Fruit fly (Drosophila melanogaster): ENCODE measurements around the gene Gas41.

Gas41 gene

dm6 chr2L:6950096-6950495, at the start of gene Gas41, which contains the start of gene SA1:
Gas41 (minus strand) TSS chr2L:6950207.
SA1 (plus strand) TSS chr2L:6950421.
- TF ChIP-seq insv (optimal IDR thresholded peaks at IDR 0.05) (no peak), psq (optimal IDR thresholded peaks at IDR 0.05) (no peak)

- TF ChIP-seq psq (optimal IDR thresholded peaks at IDR 0.05): no peak
- no peak for TF ChIP-seq Sin3A (optimal IDR thresholded peaks at IDR 0.05)
- no peak for TF ChIP-seq Myc (optimal IDR thresholded peaks at IDR 0.05)
- no peak for TF ChIP-seq ttk (optimal IDR thresholded peaks at IDR 0.05)
- no peak for TF ChIP-seq h (optimal IDR thresholded peaks at IDR 0.05)
- TF ChIP-seq insv (optimal IDR thresholded peaks at IDR 0.05): no peak
Measured at dm6 chr2L:6998736-6999135, 48.7 kb upstream of the Gas41 start.

dm6 chr2L:6991085-6991484, 41.1 kb upstream of the Gas41 start:
- TF ChIP-seq ttk (optimal IDR thresholded peaks at IDR 0.05): no peak
- no peak for TF ChIP-seq Sin3A (optimal IDR thresholded peaks at IDR 0.05)
- TF ChIP-seq insv (optimal IDR thresholded peaks at IDR 0.05): no peak
- TF ChIP-seq Myc (optimal IDR thresholded peaks at IDR 0.05): no peak

dm6 chr2L:6971597-6972036, 21.6 kb upstream of the Gas41 start, which contains the start of gene snRNP-U1-70K:
snRNP-U1-70K (minus strand) TSS chr2L:6971737.
- no peak for TF ChIP-seq Sin3A (optimal IDR thresholded peaks at IDR 0.05)
- TF ChIP-seq psq (optimal IDR thresholded peaks at IDR 0.05): no peak
- no peak for TF ChIP-seq Myc (optimal IDR thresholded peaks at IDR 0.05)
- no peak for TF ChIP-seq ttk (optimal IDR thresholded peaks at IDR 0.05)
- TF ChIP-seq h (optimal IDR thresholded peaks at IDR 0.05): no peak
- TF ChIP-seq insv (optimal IDR thresholded peaks at IDR 0.05): no peak

- TF ChIP-seq ttk (optimal IDR thresholded peaks at IDR 0.05): peak; percentile 93
- TF ChIP-seq Myc (optimal IDR thresholded peaks at IDR 0.05): no peak
Measured at dm6 chr2L:6970813-6971212, 20.8 kb upstream of the Gas41 start.

dm6 chr2L:6968013-6968517, 18.1 kb upstream of the Gas41 start:
- TF ChIP-seq Myc (optimal IDR thresholded peaks at IDR 0.05): no peak
- TF ChIP-seq h (optimal IDR thresholded peaks at IDR 0.05): no peak
- no peak for TF ChIP-seq insv (optimal IDR thresholded peaks at IDR 0.05)
- TF ChIP-seq psq (optimal IDR thresholded peaks at IDR 0.05): no peak
- no peak for TF ChIP-seq Sin3A (optimal IDR thresholded peaks at IDR 0.05)
- no peak for TF ChIP-seq ttk (optimal IDR thresholded peaks at IDR 0.05)

dm6 chr2L:6967422-6968012, 17.5 kb upstream of the Gas41 start, which contains the start of gene Sumo:
Sumo (minus strand) TSS chr2L:6967644.
- no peak for TF ChIP-seq ttk (optimal IDR thresholded peaks at IDR 0.05)

dm6 chr2L:6966309-6966708, 16.3 kb upstream of the Gas41 start:
- TF ChIP-seq Myc (optimal IDR thresholded peaks at IDR 0.05) (no peak), h (optimal IDR thresholded peaks at IDR 0.05) (no peak), ttk (optimal IDR thresholded peaks at IDR 0.05) (no peak), psq (optimal IDR thresholded peaks at IDR 0.05) (no peak), insv (optimal IDR thresholded peaks at IDR 0.05) (no peak), Sin3A (optimal IDR thresholded peaks at IDR 0.05) (no peak)

dm6 chr2L:6964632-6965031, 14.6 kb upstream of the Gas41 start:
- TF ChIP-seq h (optimal IDR thresholded peaks at IDR 0.05) (no peak), insv (optimal IDR thresholded peaks at IDR 0.05) (no peak), psq (optimal IDR thresholded peaks at IDR 0.05) (no peak), ttk (optimal IDR thresholded peaks at IDR 0.05) (peak; percentile 17)

dm6 chr2L:6964022-6964434, 14.0 kb upstream of the Gas41 start, which contains the start of the genes sip2 and Coprox:
sip2 (minus strand) TSS chr2L:6964074.
Coprox (plus strand) TSS chr2L:6964421.
- no peak for TF ChIP-seq psq (optimal IDR thresholded peaks at IDR 0.05)
- no peak for TF ChIP-seq insv (optimal IDR thresholded peaks at IDR 0.05)
- TF ChIP-seq Myc (optimal IDR thresholded peaks at IDR 0.05): no peak
- no peak for TF ChIP-seq Sin3A (optimal IDR thresholded peaks at IDR 0.05)
- TF ChIP-seq ttk (optimal IDR thresholded peaks at IDR 0.05): no peak
- TF ChIP-seq h (optimal IDR thresholded peaks at IDR 0.05): no peak

dm6 chr2L:6960165-6960564, 10.2 kb upstream of the Gas41 start, which contains the start of the genes Atac1 and Hmgcl:
Atac1 (minus strand) TSS chr2L:6960328.
Hmgcl (plus strand) TSS chr2L:6960377.
- no peak for TF ChIP-seq psq (optimal IDR thresholded peaks at IDR 0.05)
- TF ChIP-seq insv (optimal IDR thresholded peaks at IDR 0.05): no peak
- no peak for TF ChIP-seq ttk (optimal IDR thresholded peaks at IDR 0.05)
- no peak for TF ChIP-seq Sin3A (optimal IDR thresholded peaks at IDR 0.05)
- no peak for TF ChIP-seq h (optimal IDR thresholded peaks at IDR 0.05)
- no peak for TF ChIP-seq Myc (optimal IDR thresholded peaks at IDR 0.05)

dm6 chr2L:6956725-6957124, 6.7 kb upstream of the Gas41 start, which contains the start of the genes CG13775 and CG3430:
CG13775 (minus strand) TSS chr2L:6956950.
CG3430 (plus strand) TSS chr2L:6957008.
- TF ChIP-seq Sin3A (optimal IDR thresholded peaks at IDR 0.05) (no peak), h (optimal IDR thresholded peaks at IDR 0.05) (no peak), Myc (optimal IDR thresholded peaks at IDR 0.05) (no peak)

- TF ChIP-seq Sin3A (optimal IDR thresholded peaks at IDR 0.05): no peak
- no peak for TF ChIP-seq ttk (optimal IDR thresholded peaks at IDR 0.05)
- TF ChIP-seq h (optimal IDR thresholded peaks at IDR 0.05): no peak
- no peak for TF ChIP-seq psq (optimal IDR thresholded peaks at IDR 0.05)
- no peak for TF ChIP-seq insv (optimal IDR thresholded peaks at IDR 0.05)
- TF ChIP-seq Myc (optimal IDR thresholded peaks at IDR 0.05): no peak
Measured at dm6 chr2L:6948540-6948942, 1.5 kb downstream of the Gas41 start, which contains the start of gene ihog. ihog (minus strand) TSS chr2L:6948808.

Data from Kc167 (cell line).